Worm (Caenorhabditis elegans) whole organism, L3 larva: ENCODE results near the gene C06H2.2.

Source experiments
- ceh-82 ChIP-seq: fragments of 150-350 bp; optimal IDR thresholded peaks from 2 replicates; lab custom pipeline; 2014; ENCODE audit warnings: missing biosample characterization, missing genetic modification characterization
- pqm-1 ChIP-seq: fragments of 150-350 bp; optimal IDR thresholded peaks from 2 replicates; lab custom pipeline; 2017; ENCODE audit warnings: missing biosample characterization, missing genetic modification characterization, inconsistent platforms
- skn-1 ChIP-seq: fragments of 150-350 bp; optimal IDR thresholded peaks from 2 replicates; lab custom pipeline; 2014; ENCODE audit warnings: missing biosample characterization, missing genetic modification characterization

DNA sequence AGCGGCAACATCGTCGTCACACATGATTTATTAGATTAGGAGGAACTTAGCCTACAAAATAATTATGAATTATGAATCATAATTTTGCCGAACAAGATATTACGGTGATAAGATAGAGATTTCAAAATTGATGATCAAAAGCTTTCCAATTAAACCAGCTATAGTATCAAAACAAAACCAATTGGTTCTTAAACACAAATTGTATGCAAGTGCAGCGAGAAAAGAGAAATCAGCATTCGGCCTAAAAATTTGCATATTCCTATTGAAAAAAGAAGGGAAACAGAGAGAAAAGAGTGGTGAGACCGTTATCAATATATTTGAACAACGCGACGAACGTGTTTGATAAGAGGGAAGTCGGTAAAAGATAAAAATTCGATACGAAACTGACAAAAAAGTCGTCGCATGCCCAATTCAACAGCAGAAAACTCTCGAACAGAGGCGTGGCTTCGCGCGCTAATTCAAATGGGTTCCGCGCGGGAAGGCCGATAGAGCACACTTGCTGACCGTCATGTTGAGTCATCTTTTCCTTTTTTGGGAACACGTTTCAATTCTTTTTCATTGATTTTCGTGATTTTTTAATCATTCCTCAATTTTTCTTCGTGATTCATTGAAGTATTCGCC lies 46.8 kb upstream of the C06H2.2 start, which contains the start of gene act-2:
- no peak for TF ChIP-seq ceh-82 (tag; lab: Kevin White, UChicago)
- no peak for TF ChIP-seq pqm-1 (tag; lab: Kevin White, UChicago)
- TF ChIP-seq skn-1 (tag; lab: Kevin White, UChicago): peak; percentile 23
